Worm (Caenorhabditis elegans) whole organism, young adult: ENCODE data around the gene cyp-25A4.

Experiments
- B0336.3 ChIP-seq: fragments of 200-800 bp; sonication (Bioruptor generic); IDR thresholded peaks from 2 replicates; pipeline ENCODE4 v1.3.6; 2022; ENCODE audit warnings: missing genetic modification characterization, missing compliant biosample characterization
- D2030.7 ChIP-seq: fragments of 200-800 bp; sonication (Bioruptor generic); IDR thresholded peaks from 2 replicates; pipeline ENCODE4 v1.3.6; 2022; ENCODE audit warnings: missing genetic modification reagents, missing genetic modification characterization, missing compliant biosample characterization
- F10E7.11 ChIP-seq: sonication (generic microtip); optimal IDR thresholded peaks from 2 replicates; lab custom pipeline; 2017; ENCODE audit warnings: mild to moderate bottlenecking, missing genetic modification characterization, moderate library complexity, missing compliant biosample characterization
- F33H1.4 ChIP-seq: fragments of 200-800 bp; sonication (Bioruptor generic); IDR thresholded peaks from 2 replicates; pipeline ENCODE4 v1.3.6; 2022; ENCODE audit warnings: missing genetic modification reagents, missing genetic modification characterization, missing compliant biosample characterization
- F49E8.2 ChIP-seq: sonication (generic microtip); optimal IDR thresholded peaks from 3 replicates; lab custom pipeline; 2017; ENCODE audit warnings: missing genetic modification characterization, mild to moderate bottlenecking, missing compliant biosample characterization, antibody characterized with exemption, moderate library complexity; ENCODE audit not compliant: insufficient read depth
- T07F8.4 ChIP-seq: sonication (generic microtip); optimal IDR thresholded peaks from 2 replicates; lab custom pipeline; 2016; ENCODE audit warnings: mild to moderate bottlenecking, missing genetic modification characterization, moderate library complexity, missing compliant biosample characterization
- Y53F4B.3 ChIP-seq: fragments of 200-800 bp; sonication (Bioruptor generic); IDR thresholded peaks from 2 replicates; pipeline ENCODE4 v1.3.6; 2022; ENCODE audit warnings: missing genetic modification reagents, missing genetic modification characterization, missing compliant biosample characterization
- Y53G8AR.9 ChIP-seq: fragments of 200-800 bp; sonication (Bioruptor generic); conservative IDR thresholded peaks from 2 replicates; pipeline ENCODE4 v1.3.6; 2022; ENCODE audit warnings: missing genetic modification reagents, missing genetic modification characterization, missing compliant biosample characterization
- Y67H2A.10 ChIP-seq: fragments of 200-800 bp; sonication (Bioruptor generic); conservative IDR thresholded peaks from 2 replicates; pipeline ENCODE4 v1.3.6; 2022; ENCODE audit warnings: missing genetic modification reagents, missing genetic modification characterization, missing compliant biosample characterization
- Y79H2A.3 ChIP-seq: fragments of 200-800 bp; sonication (Bioruptor generic); conservative IDR thresholded peaks from 2 replicates; pipeline ENCODE4 v1.3.6; 2022; ENCODE audit warnings: missing genetic modification reagents, missing genetic modification characterization, missing compliant biosample characterization
- Y95B8A.8 ChIP-seq: fragments of 200-800 bp; sonication (Bioruptor generic); IDR thresholded peaks from 2 replicates; pipeline ENCODE4 v1.3.6; 2022; ENCODE audit warnings: missing genetic modification reagents, missing genetic modification characterization, missing compliant biosample characterization
- atf-7 ChIP-seq: sonication (generic microtip); optimal IDR thresholded peaks from 2 replicates; lab custom pipeline; 2017; ENCODE audit warnings: mild to moderate bottlenecking, missing genetic modification characterization, missing compliant biosample characterization
- attf-5 ChIP-seq: fragments of 200-800 bp; sonication (Bioruptor generic); optimal IDR thresholded peaks from 2 replicates; lab custom pipeline; 2018; ENCODE audit warnings: mild to moderate bottlenecking, missing genetic modification characterization, missing compliant biosample characterization
- attf-6 ChIP-seq: fragments of 200-800 bp; sonication (Bioruptor generic); IDR thresholded peaks from 2 replicates; pipeline ENCODE4 v1.3.6; 2022; ENCODE audit warnings: missing genetic modification reagents, missing genetic modification characterization, missing compliant biosample characterization
- ccch-3 ChIP-seq: fragments of 200-800 bp; sonication (Bioruptor generic); optimal IDR thresholded peaks from 2 replicates; lab custom pipeline; 2018; ENCODE audit warnings: mild to moderate bottlenecking, missing genetic modification characterization, missing compliant biosample characterization
- cebp-1 ChIP-seq, 2 experiments: fragments of 200-800 bp in 1 of 2; sonication (Bioruptor generic) in 1 of 2; sonication (generic microtip) in 1 of 2; IDR thresholded peaks in 1 of 2; optimal IDR thresholded peaks in 1 of 2; 2 replicates each; pipeline versions ENCODE4 v1.3.6 to Lab custom; 2017 to 2022; ENCODE audit warnings: missing compliant biosample characterization in 2 of 2, missing genetic modification characterization in 2 of 2, mild to moderate bottlenecking in 1 of 2, missing genetic modification reagents in 1 of 2, moderate library complexity in 1 of 2
- ceh-100 ChIP-seq: fragments of 200-800 bp; sonication (Bioruptor generic); IDR thresholded peaks from 2 replicates; pipeline ENCODE4 v1.3.6; 2022; ENCODE audit warnings: missing genetic modification reagents, missing genetic modification characterization, missing compliant biosample characterization
- ceh-58 ChIP-seq: fragments of 200-800 bp; sonication (Bioruptor generic); IDR thresholded peaks from 2 replicates; pipeline ENCODE4 v1.3.6; 2022; ENCODE audit warnings: missing genetic modification characterization, missing compliant biosample characterization
- ceh-79 ChIP-seq: sonication (generic microtip); optimal IDR thresholded peaks from 2 replicates; lab custom pipeline; 2017; ENCODE audit warnings: mild to moderate bottlenecking, missing genetic modification characterization, missing compliant biosample characterization
- chd-7 ChIP-seq: sonication (generic microtip); optimal IDR thresholded peaks from 2 replicates; lab custom pipeline; 2016; ENCODE audit warnings: mild to moderate bottlenecking, missing genetic modification characterization, moderate library complexity, missing compliant biosample characterization
- dox-1 ChIP-seq: fragments of 200-800 bp; sonication (Bioruptor generic); IDR thresholded peaks from 2 replicates; pipeline ENCODE4 v1.3.6; 2022; ENCODE audit warnings: missing genetic modification reagents, missing genetic modification characterization, missing compliant biosample characterization
- ets-4 ChIP-seq: fragments of 200-800 bp; sonication (Bioruptor generic); optimal IDR thresholded peaks from 2 replicates; lab custom pipeline; 2018; ENCODE audit warnings: mild to moderate bottlenecking, missing genetic modification characterization, missing compliant biosample characterization
- fkh-3 ChIP-seq: sonication (generic microtip); optimal IDR thresholded peaks from 2 replicates; lab custom pipeline; 2016; ENCODE audit warnings: mild to moderate bottlenecking, missing genetic modification characterization, missing compliant biosample characterization
- gei-17 ChIP-seq: fragments of 200-800 bp; sonication (Bioruptor generic); optimal IDR thresholded peaks from 2 replicates; lab custom pipeline; 2018; ENCODE audit warnings: mild to moderate bottlenecking, missing genetic modification characterization, missing compliant biosample characterization
- hlh-26 ChIP-seq: fragments of 200-800 bp; sonication (Bioruptor generic); conservative IDR thresholded peaks from 2 replicates; pipeline ENCODE4 v1.3.6; 2022; ENCODE audit warnings: missing genetic modification reagents, missing genetic modification characterization, missing compliant biosample characterization
- hmg-1.2 ChIP-seq: fragments of 200-800 bp; sonication (Bioruptor generic); IDR thresholded peaks from 2 replicates; pipeline ENCODE4 v1.3.6; 2022; ENCODE audit warnings: missing genetic modification reagents, missing genetic modification characterization, missing compliant biosample characterization
- lin-35 ChIP-seq, 3 experiments: fragments of 150-350 bp in 2 of 3; sonication (generic microtip) in 1 of 3; optimal IDR thresholded peaks; 2 replicates each; lab custom pipeline; 2014 to 2018; ENCODE audit warnings: missing biosample characterization in 3 of 3, missing genetic modification characterization in 3 of 3, missing genetic modification reagents in 3 of 3
- madf-3 ChIP-seq: fragments of 200-800 bp; sonication (Bioruptor generic); IDR thresholded peaks from 2 replicates; pipeline ENCODE4 v1.3.6; 2022; ENCODE audit warnings: missing genetic modification reagents, missing genetic modification characterization, missing compliant biosample characterization
- madf-6 ChIP-seq: fragments of 200-800 bp; sonication (Bioruptor generic); IDR thresholded peaks from 2 replicates; pipeline ENCODE4 v1.3.6; 2022; ENCODE audit warnings: missing genetic modification reagents, missing genetic modification characterization, missing compliant biosample characterization
- mes-4 ChIP-seq: sonication (generic microtip); optimal IDR thresholded peaks from 2 replicates; lab custom pipeline; 2016; ENCODE audit warnings: missing genotype, missing genetic modification characterization, missing compliant biosample characterization
- mxl-1 ChIP-seq: sonication (generic microtip); optimal IDR thresholded peaks from 2 replicates; lab custom pipeline; 2016; ENCODE audit warnings: missing genetic modification characterization, missing compliant biosample characterization
- nfya-1 ChIP-seq: sonication (generic microtip); optimal IDR thresholded peaks from 2 replicates; lab custom pipeline; 2017; ENCODE audit warnings: antibody characterized with exemption, missing compliant biosample characterization, missing genetic modification characterization, borderline replicate concordance; ENCODE audit not compliant: insufficient read depth
- nhr-179 ChIP-seq: sonication (generic microtip); optimal IDR thresholded peaks from 2 replicates; lab custom pipeline; 2016; ENCODE audit warnings: mild to moderate bottlenecking, missing genetic modification characterization, missing compliant biosample characterization
- nhr-80 ChIP-seq: sonication (generic microtip); optimal IDR thresholded peaks from 2 replicates; lab custom pipeline; 2016; ENCODE audit warnings: missing genetic modification characterization, missing compliant biosample characterization
- sdz-38 ChIP-seq: sonication (generic microtip); optimal IDR thresholded peaks from 2 replicates; lab custom pipeline; 2016; ENCODE audit warnings: missing genotype, missing genetic modification characterization, missing compliant biosample characterization
- sea-2 ChIP-seq: fragments of 200-800 bp; sonication (Bioruptor generic); IDR thresholded peaks from 2 replicates; pipeline ENCODE4 v1.3.6; 2022; ENCODE audit warnings: missing genetic modification characterization, missing compliant biosample characterization
- snpc-1.1 ChIP-seq: sonication (generic microtip); optimal IDR thresholded peaks from 2 replicates; lab custom pipeline; 2017; ENCODE audit warnings: missing genetic modification characterization, mild to moderate bottlenecking, missing compliant biosample characterization, antibody characterized with exemption, moderate library complexity, missing genotype, missing genetic modification reagents; ENCODE audit not compliant: insufficient read depth
- snpc-1.3 ChIP-seq: sonication (generic microtip); optimal IDR thresholded peaks from 2 replicates; lab custom pipeline; 2017; ENCODE audit warnings: missing genetic modification characterization, mild to moderate bottlenecking, missing compliant biosample characterization, antibody characterized with exemption, moderate library complexity, missing genotype, missing genetic modification reagents; ENCODE audit not compliant: insufficient read depth
- snpc-3.4 ChIP-seq: sonication (generic microtip); optimal IDR thresholded peaks from 2 replicates; lab custom pipeline; 2017; ENCODE audit warnings: missing genetic modification characterization, mild to moderate bottlenecking, missing compliant biosample characterization, antibody characterized with exemption, moderate library complexity, missing genotype, missing genetic modification reagents
- snpc-4 ChIP-seq, 5 experiments: fragments of 150-350 bp in 1 of 5; sonication (generic microtip) in 4 of 5; optimal IDR thresholded peaks; 2 replicates each; lab custom pipeline; 2014 to 2018; ENCODE audit warnings: missing genetic modification characterization in 5 of 5, missing biosample characterization in 3 of 5, antibody characterized with exemption in 2 of 5, mild to moderate bottlenecking in 2 of 5, missing compliant biosample characterization in 2 of 5, missing genotype in 2 of 5, moderate library complexity in 2 of 5, missing genetic modification reagents in 1 of 5
- somi-1 ChIP-seq: fragments of 200-800 bp; sonication (Bioruptor generic); optimal IDR thresholded peaks from 2 replicates; lab custom pipeline; 2018; ENCODE audit warnings: mild to moderate bottlenecking, missing genetic modification characterization, missing compliant biosample characterization
- sptf-2 ChIP-seq: fragments of 200-800 bp; sonication (Bioruptor generic); optimal IDR thresholded peaks from 2 replicates; lab custom pipeline; 2018; ENCODE audit warnings: mild to moderate bottlenecking, missing genetic modification characterization, missing compliant biosample characterization
- tbx-9 ChIP-seq: sonication (generic microtip); optimal IDR thresholded peaks from 2 replicates; lab custom pipeline; 2016; ENCODE audit warnings: borderline replicate concordance, missing genetic modification characterization, inconsistent platforms, missing compliant biosample characterization
- tlf-1 ChIP-seq: fragments of 200-800 bp; sonication (Bioruptor generic); optimal IDR thresholded peaks from 2 replicates; lab custom pipeline; 2018; ENCODE audit warnings: mild to moderate bottlenecking, missing genetic modification characterization, missing compliant biosample characterization
- zfh-2 ChIP-seq: fragments of 200-800 bp; sonication (Bioruptor generic); conservative IDR thresholded peaks from 2 replicates; pipeline ENCODE4 v1.3.6; 2022; ENCODE audit warnings: missing genetic modification reagents, missing genetic modification characterization, missing compliant biosample characterization
- zim-3 ChIP-seq: sonication (generic microtip); optimal IDR thresholded peaks from 2 replicates; lab custom pipeline; 2017; ENCODE audit warnings: mild to moderate bottlenecking, missing genetic modification characterization, moderate library complexity, missing compliant biosample characterization
- ztf-6 ChIP-seq: fragments of 200-800 bp; sonication (Bioruptor generic); IDR thresholded peaks from 2 replicates; pipeline ENCODE4 v1.3.6; 2022; ENCODE audit warnings: missing genetic modification reagents, missing genetic modification characterization, missing compliant biosample characterization

cyp-25A4 gene

ce11 chrIII:3873424-3873823 lies 21.5 kb upstream of the cyp-25A4 start (continued):
- TF ChIP-seq hmg-1.2 (GFP tag; lab: Robert Waterston, UW) (peak; percentile 46; the same call in 1 of the 2 replicates), F10E7.11 (tag; lab: Kevin White, UChicago) (no peak), lin-35 (GFP tag; optimal IDR thresholded peaks at IDR 0.05; lab: Kevin White, UChicago) (no peak), sptf-2 (no peak), madf-3 (0 out of 2 replicates have a peak, but pooled peaks have one; percentile 5), hlh-26 (GFP tag; lab: Robert Waterston, UW) (no peak), attf-5 (peak; percentile 31), tlf-1 (GFP tag; lab: Kevin White, UChicago) (no peak), somi-1 (GFP tag; lab: Kevin White, UChicago) (no peak), Y53F4B.3 (GFP tag; lab: Robert Waterston, UW) (no peak), B0336.3 (GFP tag; lab: Robert Waterston, UW) (no peak), ceh-58 (GFP tag; lab: Robert Waterston, UW) (no peak), gei-17 (GFP tag; lab: Kevin White, UChicago) (no peak), mxl-1 (tag; lab: Kevin White, UChicago) (no peak), ccch-3 (GFP tag; lab: Kevin White, UChicago) (no peak), nhr-80 (peak; percentile 74), snpc-1.1 (tag; lab: Kevin White, UChicago) (no peak), T07F8.4 (tag; lab: Kevin White, UChicago) (no peak), zim-3 (tag; lab: Kevin White, UChicago) (no peak), sea-2 (GFP tag; lab: Robert Waterston, UW) (no peak), attf-6 (GFP tag; lab: Robert Waterston, UW) (no peak), mes-4 (tag; lab: Kevin White, UChicago) (no peak), Y79H2A.3 (no peak), madf-6 (no peak), cebp-1 (GFP tag; IDR thresholded peaks at IDR 0.05; lab: Robert Waterston, UW) (no peak), cebp-1 (tag; optimal IDR thresholded peaks at IDR 0.05; lab: Kevin White, UChicago) (peak; percentile 58), snpc-4 (GFP tag; optimal IDR thresholded peaks at IDR 0.05; lab: Kevin White, UChicago) (no peak), snpc-4 (tag; optimal IDR thresholded peaks at IDR 0.05; lab: Kevin White, UChicago) (peak in 2 of 4 experiments; percentile 10 to 15), zfh-2 (GFP tag; lab: Robert Waterston, UW) (peak; percentile 90), sdz-38 (no peak), tbx-9 (tag; lab: Kevin White, UChicago) (no peak), F33H1.4 (GFP tag; lab: Robert Waterston, UW) (no peak), ztf-6 (GFP tag; lab: Robert Waterston, UW) (no peak), ceh-79 (tag; lab: Kevin White, UChicago) (no peak), fkh-3 (tag; lab: Kevin White, UChicago) (no peak), Y95B8A.8 (GFP tag; lab: Robert Waterston, UW) (0 out of 2 replicates have a peak, but pooled peaks have one; percentile 39), snpc-3.4 (no peak), F49E8.2 (tag; lab: Kevin White, UChicago) (no peak), ets-4 (no peak), snpc-1.3 (tag; lab: Kevin White, UChicago) (no peak), nhr-179 (tag; lab: Kevin White, UChicago) (no peak), ceh-100 (GFP tag; lab: Robert Waterston, UW) (no peak), D2030.7 (GFP tag; lab: Robert Waterston, UW) (no peak), Y53G8AR.9 (GFP tag; lab: Robert Waterston, UW) (no peak), nfya-1 (tag; lab: Kevin White, UChicago) (no peak), atf-7 (tag; lab: Kevin White, UChicago) (no peak), Y67H2A.10 (GFP tag; lab: Robert Waterston, UW) (no peak), chd-7 (no peak), dox-1 (GFP tag; lab: Robert Waterston, UW) (no peak; the same call in 1 of the 2 replicates)
